Worm (Caenorhabditis elegans): ENCODE measurements around the gene col-168.

- TF ChIP-seq ztf-23 (GFP tag; IDR thresholded peaks at IDR 0.05) (no peak), klf-2 (GFP tag; conservative IDR thresholded peaks at IDR 0.05) (no peak), flt-1 (GFP tag; IDR thresholded peaks at IDR 0.05) (no peak)
Measured at ce11 chrX:6334602-6335001, 8.4 kb downstream of the col-168 start.

Measured in whole organism, midembryonic.